Worm (Caenorhabditis elegans): Measurements from ENCODE around the gene W02D7.8.

DNA sequence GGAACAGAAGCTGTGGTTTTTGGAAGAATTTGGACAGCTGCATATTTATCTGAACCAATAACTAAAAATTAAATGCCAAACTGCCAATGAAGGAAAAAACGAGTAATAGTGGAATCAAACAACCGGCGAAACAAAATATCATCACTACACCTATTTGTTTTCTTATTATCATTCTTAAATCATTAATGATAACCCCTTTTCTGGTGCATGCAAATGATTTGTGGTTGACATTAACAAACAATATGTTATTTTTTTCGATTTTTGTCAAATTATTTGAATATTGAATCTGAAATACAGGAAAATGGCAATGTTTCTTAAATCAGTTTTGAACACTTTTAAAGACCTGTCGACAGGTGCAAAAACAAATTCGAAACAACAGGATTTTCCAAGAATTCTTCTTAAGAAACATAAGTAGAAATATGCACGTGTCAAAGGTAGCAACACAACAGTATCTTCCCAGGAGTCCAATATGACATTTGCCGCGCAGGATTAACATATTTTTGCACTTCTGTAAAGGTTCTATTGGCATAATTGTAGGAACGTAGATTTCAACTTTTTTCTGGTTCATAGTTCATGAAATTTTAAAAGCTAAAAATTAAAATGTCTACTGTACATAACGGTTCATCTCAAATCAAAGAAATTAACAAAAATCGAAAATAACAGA is 6.9 kb downstream of the W02D7.8 start, which contains the start of gene W02D7.5:
- TF ChIP-seq aly-1 (tag; optimal IDR thresholded peaks at IDR 0.05) (no peak), ama-1 (optimal IDR thresholded peaks at IDR 0.05) (no peak), hmg-4 (GFP tag; optimal IDR thresholded peaks at IDR 0.05) (no peak), scrt-1 (GFP tag; IDR thresholded peaks at IDR 0.05) (no peak), F13C5.2 (tag; optimal IDR thresholded peaks at IDR 0.05) (no peak), B0310.2 (tag; optimal IDR thresholded peaks at IDR 0.05) (no peak), tbx-11 (GFP tag; IDR thresholded peaks at IDR 0.05) (no peak), sea-1 (GFP tag; conservative IDR thresholded peaks at IDR 0.05) (no peak), ceh-36 (tag; optimal IDR thresholded peaks at IDR 0.05) (no peak)

All from whole organism, early embryonic.